Worm (Caenorhabditis elegans): ENCODE measurements around the gene R155.3.

R155.3 gene

ce11 chrIII:1989940-1990339, 13.4 kb upstream of the R155.3 start:
- TF ChIP-seq C17E4.6 (GFP tag; IDR thresholded peaks at IDR 0.05) (no peak), F57A8.1 (GFP tag; optimal IDR thresholded peaks at IDR 0.05) (no peak), egrh-3 (GFP tag; IDR thresholded peaks at IDR 0.05) (peak; percentile 55; the same call in 1 of the 2 replicates), ccch-3 (GFP tag; optimal IDR thresholded peaks at IDR 0.05) (no peak), cebp-1 (GFP tag; IDR thresholded peaks at IDR 0.05) (no peak), cebp-1 (tag; optimal IDR thresholded peaks at IDR 0.05) (no peak)

ce11 chrIII:1987693-1988092, 11.2 kb upstream of the R155.3 start, which contains the start of gene Y39A3B.8:
Y39A3B.8 (plus strand) TSS chrIII:1987993.
- no peak for TF ChIP-seq dpff-1 (tag; optimal IDR thresholded peaks at IDR 0.05)
- no peak for TF ChIP-seq madf-8 (GFP tag; conservative IDR thresholded peaks at IDR 0.05)
- no peak for TF ChIP-seq ztf-3 (GFP tag; optimal IDR thresholded peaks at IDR 0.05)
- TF ChIP-seq repo-1 (tag; optimal IDR thresholded peaks at IDR 0.05), result no peak
- TF ChIP-seq rcor-1 (GFP tag; IDR thresholded peaks at IDR 0.05), result no peak
- TF ChIP-seq sdz-38 (tag; optimal IDR thresholded peaks at IDR 0.05), result no peak
- no peak for TF ChIP-seq nhr-80 (tag; optimal IDR thresholded peaks at IDR 0.05)
- TF ChIP-seq snpc-1.3 (tag; optimal IDR thresholded peaks at IDR 0.05; ENCODE audit: insufficient read depth), result no peak
- no peak for TF ChIP-seq ets-4 (GFP tag; optimal IDR thresholded peaks at IDR 0.05)

- no peak for TF ChIP-seq hlh-26 (GFP tag; conservative IDR thresholded peaks at IDR 0.05)
- TF ChIP-seq F10E7.11 (tag; optimal IDR thresholded peaks at IDR 0.05), result no peak
- no peak for TF ChIP-seq F52B5.7 (tag; optimal IDR thresholded peaks at IDR 0.05)
- no peak for TF ChIP-seq zim-3 (tag; optimal IDR thresholded peaks at IDR 0.05)
- TF ChIP-seq attf-5 (GFP tag; optimal IDR thresholded peaks at IDR 0.05), result no peak
- no peak for TF ChIP-seq athp-1 (tag; optimal IDR thresholded peaks at IDR 0.05)
- no peak for TF ChIP-seq Y53F4B.3 (GFP tag; IDR thresholded peaks at IDR 0.05)
- no peak for TF ChIP-seq ekl-4 (GFP tag; IDR thresholded peaks at IDR 0.05)
- no peak for TF ChIP-seq lag-1 (GFP tag; IDR thresholded peaks at IDR 0.05)
- no peak for TF ChIP-seq ceh-40 (GFP tag; IDR thresholded peaks at IDR 0.05)
- TF ChIP-seq nfyb-1 (GFP tag; IDR thresholded peaks at IDR 0.05), result no peak
Observed at ce11 chrIII:1984860-1985259, 8.3 kb upstream of the R155.3 start, which contains the start of gene Y39A3B.7. Y39A3B.7 (minus strand) TSS chrIII:1984960.

ce11 chrIII:1982597-1983244, 6.2 kb upstream of the R155.3 start, which contains the start of gene srd-66:
srd-66 (minus strand) TSS chrIII:1982647.
- TF ChIP-seq ets-4 (GFP tag; optimal IDR thresholded peaks at IDR 0.05), result no peak
- TF ChIP-seq snpc-3.4 (tag; optimal IDR thresholded peaks at IDR 0.05), result no peak
- no peak for TF ChIP-seq lin-26 (GFP tag; IDR thresholded peaks at IDR 0.05)
- TF ChIP-seq athp-1 (tag; optimal IDR thresholded peaks at IDR 0.05), result no peak
- TF ChIP-seq rpc-1 (optimal IDR thresholded peaks at IDR 0.05), result peak; percentile 5
- peak; percentile 58 for TF ChIP-seq rpc-1 (tag; optimal IDR thresholded peaks at IDR 0.05)
- no peak for TF ChIP-seq F37B4.10 (GFP tag; IDR thresholded peaks at IDR 0.05)
- TF ChIP-seq lsy-27 (tag; optimal IDR thresholded peaks at IDR 0.05; ENCODE audit: borderline replicate concordance, insufficient read depth), result no peak
- TF ChIP-seq ekl-4 (GFP tag; IDR thresholded peaks at IDR 0.05), result no peak
- peak; percentile 78 for TF ChIP-seq tbp1 (GFP tag; optimal IDR thresholded peaks at IDR 0.05)
- TF ChIP-seq rec-8 (tag; optimal IDR thresholded peaks at IDR 0.05), result no peak

All from whole organism, young adult.